Worm (Caenorhabditis elegans) whole organism, early embryonic: ENCODE data around the gene F58A6.9.
"Not testable (repeated sequence)": the region's sequence is repeated elsewhere in the genome, so short reads cannot be mapped to it uniquely, and the experiment has no call there.

Experiments
- B0310.2 ChIP-seq: sonication (generic microtip); optimal IDR thresholded peaks from 2 replicates; lab custom pipeline; 2016; ENCODE audit warnings: mild to moderate bottlenecking, missing genetic modification characterization, missing compliant biosample characterization
- F13C5.2 ChIP-seq: sonication (generic microtip); optimal IDR thresholded peaks from 2 replicates; lab custom pipeline; 2017; ENCODE audit warnings: mild to moderate bottlenecking, missing genetic modification characterization, inconsistent platforms, missing compliant biosample characterization
- aly-1 ChIP-seq: sonication (generic microtip); optimal IDR thresholded peaks from 2 replicates; lab custom pipeline; 2016; ENCODE audit warnings: missing genetic modification characterization, missing compliant biosample characterization
- ama-1 ChIP-seq: fragments of 150-350 bp; optimal IDR thresholded peaks from 2 replicates; lab custom pipeline; 2014
- ceh-13 ChIP-seq: fragments of 200-800 bp; sonication (Bioruptor generic); optimal IDR thresholded peaks from 2 replicates; lab custom pipeline; 2018; ENCODE audit warnings: mild to moderate bottlenecking, missing genetic modification characterization, missing compliant biosample characterization
- ceh-36 ChIP-seq: sonication (generic microtip); optimal IDR thresholded peaks from 2 replicates; lab custom pipeline; 2016; ENCODE audit warnings: missing genetic modification characterization, inconsistent platforms, missing compliant biosample characterization
- ets-7 ChIP-seq: sonication (generic microtip); optimal IDR thresholded peaks from 2 replicates; lab custom pipeline; 2016; ENCODE audit warnings: missing genotype, missing genetic modification characterization, missing compliant biosample characterization
- flt-1 ChIP-seq: fragments of 200-800 bp; sonication (Bioruptor generic); IDR thresholded peaks from 2 replicates; pipeline ENCODE4 v1.3.6; 2022; ENCODE audit warnings: missing genetic modification characterization, missing compliant biosample characterization
- hmbx-1 ChIP-seq: sonication (generic microtip); optimal IDR thresholded peaks from 2 replicates; lab custom pipeline; 2016; ENCODE audit warnings: mild to moderate bottlenecking, missing genetic modification characterization, missing compliant biosample characterization
- hmg-4 ChIP-seq: fragments of 200-800 bp; sonication (Bioruptor generic); optimal IDR thresholded peaks from 2 replicates; lab custom pipeline; 2018; ENCODE audit warnings: mild to moderate bottlenecking, missing genetic modification characterization, missing compliant biosample characterization
- hnd-1 ChIP-seq: sonication (generic microtip); optimal IDR thresholded peaks from 2 replicates; lab custom pipeline; 2016; ENCODE audit warnings: missing genetic modification characterization, missing compliant biosample characterization
- pes-1 ChIP-seq: fragments of 200-800 bp; sonication (Bioruptor generic); IDR thresholded peaks from 2 replicates; pipeline ENCODE4 v1.3.6; 2022; ENCODE audit warnings: missing genetic modification reagents, missing genetic modification characterization, missing compliant biosample characterization
- scrt-1 ChIP-seq: fragments of 200-800 bp; sonication (Bioruptor generic); IDR thresholded peaks from 2 replicates; pipeline ENCODE4 v1.3.6; 2022; ENCODE audit warnings: missing genetic modification characterization, missing compliant biosample characterization
- sea-1 ChIP-seq: fragments of 200-800 bp; sonication (Bioruptor generic); conservative IDR thresholded peaks from 2 replicates; pipeline ENCODE4 v1.3.6; 2022; ENCODE audit warnings: missing genetic modification characterization, missing compliant biosample characterization
- tbx-11 ChIP-seq: fragments of 200-800 bp; sonication (Bioruptor generic); IDR thresholded peaks from 2 replicates; pipeline ENCODE4 v1.3.6; 2022; ENCODE audit warnings: missing genetic modification characterization, missing compliant biosample characterization
- tbx-37 ChIP-seq: fragments of 200-800 bp; sonication (Bioruptor generic); conservative IDR thresholded peaks from 2 replicates; pipeline ENCODE4 v1.3.6; 2022; ENCODE audit warnings: missing genetic modification reagents, missing genetic modification characterization, missing compliant biosample characterization
- tra-4 ChIP-seq: sonication (generic microtip); optimal IDR thresholded peaks from 2 replicates; lab custom pipeline; 2017; ENCODE audit warnings: missing genetic modification characterization, missing compliant biosample characterization

F58A6.9 gene

DNA sequence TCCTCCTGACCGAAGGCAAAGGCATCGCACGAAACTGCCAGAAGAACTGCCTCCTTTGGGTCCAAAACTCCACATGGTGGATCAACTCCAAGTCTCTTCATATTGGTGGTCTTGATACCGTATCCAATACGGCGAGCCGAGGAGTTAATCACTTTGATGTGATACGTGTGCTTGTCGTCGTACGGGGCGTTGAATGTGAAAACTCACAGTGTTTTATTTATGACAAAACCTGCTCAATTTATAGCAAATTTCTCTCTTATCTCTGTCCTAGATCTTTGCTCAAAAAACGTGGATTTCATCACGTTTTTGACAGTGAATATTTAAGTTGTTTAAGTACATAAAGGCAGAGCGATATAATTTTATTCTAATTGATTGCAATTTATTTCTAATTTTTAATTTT is at the start of gene F58A6.9:
Gene F58A6.9, minus strand, starts transcription at position 101 of the 400 bp plus-strand sequence.
- TF ChIP-seq tra-4 (tag; lab: Kevin White, UChicago); B0310.2 (tag; lab: Kevin White, UChicago); hmg-4 (GFP tag; lab: Kevin White, UChicago): not testable (repeated sequence)

DNA sequence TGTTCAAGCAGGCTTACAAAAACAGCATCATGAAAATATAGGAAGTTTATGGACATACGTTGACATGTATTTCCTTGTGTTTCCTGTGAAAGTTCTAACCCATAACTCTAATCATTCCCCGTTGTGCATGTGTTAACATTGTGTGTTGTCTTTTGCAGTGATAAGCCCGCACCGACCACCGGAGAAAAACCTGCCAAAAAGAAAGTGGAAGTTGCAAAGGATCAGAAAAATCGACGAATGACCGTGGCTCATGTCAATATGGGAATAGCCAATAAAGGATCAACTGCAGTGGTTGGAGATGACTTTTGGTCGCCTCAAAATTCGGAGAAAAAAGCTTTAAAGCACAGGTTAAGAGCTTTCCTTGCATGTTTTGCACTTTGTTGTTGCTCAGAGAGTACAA is 46.6 kb upstream of the F58A6.9 start:
- no peak for TF ChIP-seq ceh-36 (tag; lab: Kevin White, UChicago)
- no peak for TF ChIP-seq pes-1 (GFP tag; lab: Robert Waterston, UW)

DNA sequence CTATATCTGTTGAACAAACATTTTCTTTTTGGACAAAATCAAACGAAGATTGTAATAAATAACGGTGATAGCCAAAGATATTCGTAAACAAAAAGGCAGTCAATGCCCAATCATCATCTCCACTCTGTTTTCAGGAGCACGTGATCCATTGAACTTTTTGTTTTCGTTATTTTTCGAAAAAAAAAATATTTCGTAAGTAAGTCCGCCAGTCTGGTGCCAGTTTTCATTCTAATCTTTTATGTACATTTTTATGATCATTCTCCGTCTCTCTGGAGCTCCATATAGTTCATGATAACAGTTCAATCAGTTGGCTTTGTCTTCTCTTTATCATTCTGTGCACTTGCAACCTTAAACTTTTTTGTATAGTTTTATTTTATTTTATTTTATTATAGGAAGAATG is 44.3 kb upstream of the F58A6.9 start, which contains the start of gene ampd-1:
Gene ampd-1, plus strand, starts transcription at position 393 of the 400 bp plus-strand sequence.
- TF ChIP-seq ets-7 (tag; lab: Kevin White, UChicago): no peak
- no peak for TF ChIP-seq aly-1 (tag; lab: Kevin White, UChicago)
- TF ChIP-seq hmbx-1 (tag; lab: Kevin White, UChicago): no peak
- no peak for TF ChIP-seq hnd-1
- no peak for TF ChIP-seq hmg-4 (GFP tag; lab: Kevin White, UChicago)
- no peak for TF ChIP-seq ceh-13 (GFP tag; lab: Kevin White, UChicago)
- no peak for TF ChIP-seq pes-1 (GFP tag; lab: Robert Waterston, UW)
- no peak for TF ChIP-seq tbx-37 (GFP tag; lab: Robert Waterston, UW)
- TF ChIP-seq B0310.2 (tag; lab: Kevin White, UChicago): no peak
- TF ChIP-seq scrt-1 (GFP tag; lab: Robert Waterston, UW): no peak

DNA sequence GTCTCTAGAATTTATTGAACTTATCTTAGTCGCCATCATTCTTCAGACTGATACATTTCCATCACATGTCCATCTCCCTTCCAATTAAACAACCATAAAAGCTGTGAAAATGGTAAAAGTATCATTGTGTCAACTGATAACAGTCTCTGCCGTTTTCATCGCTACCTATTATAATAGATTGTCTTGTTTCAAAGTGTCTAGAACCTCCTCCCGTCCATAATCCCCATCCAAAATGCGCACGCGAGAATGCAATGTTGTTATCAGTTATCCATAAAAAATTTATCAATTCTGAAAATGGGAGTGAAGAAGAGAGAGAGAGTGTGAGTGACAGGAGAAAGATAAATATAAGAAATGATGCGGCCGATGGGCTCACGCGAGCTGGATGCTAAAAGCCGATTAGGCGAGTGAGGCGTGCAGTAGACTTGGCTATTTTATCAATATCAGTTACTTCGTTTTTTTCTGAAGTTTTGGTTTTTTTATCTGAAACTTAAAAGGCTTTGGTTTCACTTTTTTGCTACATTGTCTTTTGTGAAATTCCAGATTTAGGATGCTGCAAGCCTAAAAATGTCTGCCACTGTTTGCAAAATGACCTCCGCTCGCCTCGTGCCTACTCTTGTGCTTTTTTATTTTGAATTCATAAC is 43.4 kb upstream of the F58A6.9 start:
- no peak for TF ChIP-seq B0310.2 (tag; lab: Kevin White, UChicago)
- no peak for TF ChIP-seq sea-1 (GFP tag; lab: Robert Waterston, UW)
- TF ChIP-seq flt-1 (GFP tag; lab: Robert Waterston, UW): no peak
- TF ChIP-seq tbx-11: no peak
- no peak for TF ChIP-seq ama-1 (lab: Kevin White, UChicago)
- TF ChIP-seq ceh-13 (GFP tag; lab: Kevin White, UChicago): no peak
- TF ChIP-seq hnd-1: no peak
- TF ChIP-seq tra-4 (tag; lab: Kevin White, UChicago): no peak

DNA sequence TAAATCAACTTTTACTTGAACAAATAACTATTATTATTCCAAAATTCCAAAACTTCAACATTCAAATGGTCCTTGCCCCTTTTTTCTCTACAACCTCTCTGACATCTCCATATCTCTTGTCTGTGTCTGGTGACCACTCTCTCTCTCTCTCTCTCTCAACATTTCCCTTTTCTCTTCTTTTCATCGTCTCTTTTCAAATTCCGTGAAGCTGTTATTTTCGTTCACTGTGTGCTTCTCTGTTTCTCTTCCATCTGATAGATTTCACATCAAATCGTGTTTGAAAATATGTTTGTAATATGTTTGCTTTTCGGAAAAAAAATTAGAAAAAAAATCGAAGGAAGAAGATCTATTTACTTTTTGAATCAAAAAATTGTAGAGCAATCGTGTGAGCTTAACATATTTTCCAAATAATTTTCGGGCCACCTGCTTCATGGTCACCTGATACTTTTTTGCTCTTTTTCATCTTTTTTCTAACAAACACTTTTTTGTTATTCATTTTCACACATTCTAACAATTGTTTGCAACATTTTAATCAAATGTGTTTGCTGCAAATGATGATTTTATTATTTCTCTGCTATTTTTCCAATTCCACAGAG is 42.4 kb upstream of the F58A6.9 start:
- TF ChIP-seq ceh-36 (tag; lab: Kevin White, UChicago) (no peak), scrt-1 (GFP tag; lab: Robert Waterston, UW) (no peak), tra-4 (tag; lab: Kevin White, UChicago) (no peak), pes-1 (GFP tag; lab: Robert Waterston, UW) (no peak), ets-7 (tag; lab: Kevin White, UChicago) (no peak), tbx-11 (no peak), F13C5.2 (tag; lab: Kevin White, UChicago) (no peak)

DNA sequence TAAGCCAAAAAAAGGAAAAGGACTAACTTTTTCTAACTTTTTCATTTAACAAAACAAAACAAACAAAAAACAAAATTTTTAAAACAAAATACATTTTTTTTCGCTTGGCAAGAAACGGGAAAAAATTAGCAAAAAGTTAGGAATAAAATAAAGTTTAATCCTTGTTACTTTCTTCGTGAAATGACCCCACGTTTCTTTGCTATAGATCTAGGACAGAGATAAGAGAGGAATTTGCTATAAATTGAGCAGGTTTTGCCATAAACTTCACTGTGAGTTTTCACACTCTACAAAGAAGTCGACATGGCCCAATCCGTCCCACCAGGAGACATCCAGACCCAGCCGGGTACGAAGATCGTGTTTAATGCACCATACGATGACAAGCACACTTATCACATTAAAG is 40.8 kb upstream of the F58A6.9 start, which contains the start of gene msp-50:
Gene msp-50, plus strand, starts transcription at position 301 of the 400 bp plus-strand sequence.
- TF ChIP-seq ets-7 (tag; lab: Kevin White, UChicago) (no peak), hmg-4 (GFP tag; lab: Kevin White, UChicago) (no peak), tra-4 (tag; lab: Kevin White, UChicago) (no peak), ceh-13 (GFP tag; lab: Kevin White, UChicago) (no peak), F13C5.2 (tag; lab: Kevin White, UChicago) (no peak), flt-1 (GFP tag; lab: Robert Waterston, UW) (no peak), tbx-11 (no peak), aly-1 (tag; lab: Kevin White, UChicago) (no peak), tbx-37 (GFP tag; lab: Robert Waterston, UW) (no peak), ama-1 (lab: Kevin White, UChicago) (no peak), ceh-36 (tag; lab: Kevin White, UChicago) (no peak), pes-1 (GFP tag; lab: Robert Waterston, UW) (no peak), hmbx-1 (tag; lab: Kevin White, UChicago) (no peak), sea-1 (GFP tag; lab: Robert Waterston, UW) (no peak), scrt-1 (GFP tag; lab: Robert Waterston, UW) (no peak), B0310.2 (tag; lab: Kevin White, UChicago) (no peak), hnd-1 (no peak)

DNA sequence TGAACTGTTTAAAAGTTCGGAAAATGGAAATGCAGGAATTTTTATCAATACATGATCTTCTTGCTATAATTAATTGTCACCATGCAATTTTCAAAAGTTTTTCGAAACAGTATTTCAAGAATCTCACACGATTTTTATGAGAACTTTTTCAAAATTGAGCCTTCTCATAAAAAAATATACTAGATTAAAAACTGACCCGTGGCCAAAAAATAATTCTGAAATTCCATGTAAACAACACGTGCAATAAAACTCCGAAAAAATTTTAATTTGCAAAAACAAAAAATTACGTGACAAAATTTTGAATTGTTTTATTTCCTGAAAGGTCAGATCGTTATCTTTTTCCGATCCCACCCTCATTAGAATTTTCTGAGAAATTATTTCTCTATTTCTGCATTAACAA is 36.8 kb upstream of the F58A6.9 start, which contains the start of gene C34F11.5:
Gene C34F11.5, plus strand, starts transcription at position 301 of the 400 bp plus-strand sequence.
- no peak for TF ChIP-seq sea-1 (GFP tag; lab: Robert Waterston, UW)
- TF ChIP-seq hmg-4 (GFP tag; lab: Kevin White, UChicago): no peak
- TF ChIP-seq B0310.2 (tag; lab: Kevin White, UChicago): no peak
- no peak for TF ChIP-seq tra-4 (tag; lab: Kevin White, UChicago)
- TF ChIP-seq tbx-11: no peak
- TF ChIP-seq pes-1 (GFP tag; lab: Robert Waterston, UW): no peak
- no peak for TF ChIP-seq ceh-36 (tag; lab: Kevin White, UChicago)

DNA sequence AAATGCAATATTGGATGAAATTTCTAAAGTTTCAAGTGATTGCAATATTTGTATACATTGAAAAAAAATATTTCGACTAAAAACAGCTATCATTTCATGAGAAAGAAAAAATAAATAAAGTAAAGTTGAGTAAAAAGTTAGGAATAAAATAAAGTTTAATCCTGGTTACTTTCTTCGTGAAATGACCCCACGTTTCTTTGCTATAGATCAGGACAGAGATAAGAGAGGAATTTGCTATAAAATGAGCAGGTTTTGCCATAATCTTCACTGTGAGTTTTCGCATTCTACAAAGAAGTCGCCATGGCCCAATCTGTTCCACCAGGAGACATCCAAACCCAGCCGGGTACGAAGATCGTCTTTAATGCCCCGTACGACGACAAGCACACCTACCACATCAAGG is 35.4 kb upstream of the F58A6.9 start, which contains the start of gene msp-49:
Gene msp-49, plus strand, starts transcription at position 301 of the 400 bp plus-strand sequence.
- TF ChIP-seq pes-1 (GFP tag; lab: Robert Waterston, UW): no peak
- TF ChIP-seq ceh-13 (GFP tag; lab: Kevin White, UChicago): no peak
- no peak for TF ChIP-seq hmg-4 (GFP tag; lab: Kevin White, UChicago)
- no peak for TF ChIP-seq ama-1 (lab: Kevin White, UChicago)
- no peak for TF ChIP-seq tbx-11
- TF ChIP-seq ceh-36 (tag; lab: Kevin White, UChicago): no peak
- TF ChIP-seq ets-7 (tag; lab: Kevin White, UChicago): no peak
- no peak for TF ChIP-seq aly-1 (tag; lab: Kevin White, UChicago)
- TF ChIP-seq hnd-1: no peak
- no peak for TF ChIP-seq sea-1 (GFP tag; lab: Robert Waterston, UW)
- no peak for TF ChIP-seq scrt-1 (GFP tag; lab: Robert Waterston, UW)
- TF ChIP-seq tra-4 (tag; lab: Kevin White, UChicago): no peak
- TF ChIP-seq flt-1 (GFP tag; lab: Robert Waterston, UW): no peak
- TF ChIP-seq F13C5.2 (tag; lab: Kevin White, UChicago): no peak
- TF ChIP-seq tbx-37 (GFP tag; lab: Robert Waterston, UW): no peak
- TF ChIP-seq B0310.2 (tag; lab: Kevin White, UChicago): no peak
- TF ChIP-seq hmbx-1 (tag; lab: Kevin White, UChicago): no peak
